Worm (Caenorhabditis elegans) whole organism, early embryonic: ENCODE measurements around the gene Y39A3CL.7.

Source experiments
- F13C5.2 ChIP-seq: sonication (generic microtip); optimal IDR thresholded peaks from 2 replicates; lab custom pipeline; 2017; ENCODE audit warnings: mild to moderate bottlenecking, missing genetic modification characterization, inconsistent platforms, missing compliant biosample characterization
- aly-1 ChIP-seq: sonication (generic microtip); optimal IDR thresholded peaks from 2 replicates; lab custom pipeline; 2016; ENCODE audit warnings: missing genetic modification characterization, missing compliant biosample characterization
- ama-1 ChIP-seq: fragments of 150-350 bp; optimal IDR thresholded peaks from 2 replicates; lab custom pipeline; 2014
- ceh-36 ChIP-seq: sonication (generic microtip); optimal IDR thresholded peaks from 2 replicates; lab custom pipeline; 2016; ENCODE audit warnings: missing genetic modification characterization, inconsistent platforms, missing compliant biosample characterization
- flt-1 ChIP-seq: fragments of 200-800 bp; sonication (Bioruptor generic); IDR thresholded peaks from 2 replicates; pipeline ENCODE4 v1.3.6; 2022; ENCODE audit warnings: missing genetic modification characterization, missing compliant biosample characterization
- hmbx-1 ChIP-seq: sonication (generic microtip); optimal IDR thresholded peaks from 2 replicates; lab custom pipeline; 2016; ENCODE audit warnings: mild to moderate bottlenecking, missing genetic modification characterization, missing compliant biosample characterization
- pes-1 ChIP-seq: fragments of 200-800 bp; sonication (Bioruptor generic); IDR thresholded peaks from 2 replicates; pipeline ENCODE4 v1.3.6; 2022; ENCODE audit warnings: missing genetic modification reagents, missing genetic modification characterization, missing compliant biosample characterization
- scrt-1 ChIP-seq: fragments of 200-800 bp; sonication (Bioruptor generic); IDR thresholded peaks from 2 replicates; pipeline ENCODE4 v1.3.6; 2022; ENCODE audit warnings: missing genetic modification characterization, missing compliant biosample characterization
- sea-1 ChIP-seq: fragments of 200-800 bp; sonication (Bioruptor generic); conservative IDR thresholded peaks from 2 replicates; pipeline ENCODE4 v1.3.6; 2022; ENCODE audit warnings: missing genetic modification characterization, missing compliant biosample characterization
- tbx-11 ChIP-seq: fragments of 200-800 bp; sonication (Bioruptor generic); IDR thresholded peaks from 2 replicates; pipeline ENCODE4 v1.3.6; 2022; ENCODE audit warnings: missing genetic modification characterization, missing compliant biosample characterization
- tbx-37 ChIP-seq: fragments of 200-800 bp; sonication (Bioruptor generic); conservative IDR thresholded peaks from 2 replicates; pipeline ENCODE4 v1.3.6; 2022; ENCODE audit warnings: missing genetic modification reagents, missing genetic modification characterization, missing compliant biosample characterization
- tra-4 ChIP-seq: sonication (generic microtip); optimal IDR thresholded peaks from 2 replicates; lab custom pipeline; 2017; ENCODE audit warnings: missing genetic modification characterization, missing compliant biosample characterization

- TF ChIP-seq sea-1: no peak
- TF ChIP-seq ama-1 (lab: Kevin White, UChicago): no peak
- TF ChIP-seq hmbx-1 (tag; lab: Kevin White, UChicago): no peak
- TF ChIP-seq F13C5.2: no peak
- TF ChIP-seq scrt-1 (GFP tag; lab: Robert Waterston, UW): no peak
- no peak for TF ChIP-seq aly-1 (tag; lab: Kevin White, UChicago)
- TF ChIP-seq tbx-37: no peak
- TF ChIP-seq ceh-36 (tag; lab: Kevin White, UChicago): no peak
- TF ChIP-seq pes-1 (GFP tag; lab: Robert Waterston, UW): no peak
- TF ChIP-seq tbx-11 (GFP tag; lab: Robert Waterston, UW): no peak
- no peak for TF ChIP-seq tra-4 (tag; lab: Kevin White, UChicago)
- TF ChIP-seq flt-1 (GFP tag; lab: Robert Waterston, UW): no peak
These were observed 53.3 kb downstream of the Y39A3CL.7 start, which contains the start of gene smi-1 for ce11 chrIII:1878065-1878464.
